Worm (Caenorhabditis elegans): Measurements from ENCODE around the gene clec-40.

The clec-40 gene

ce11 chrV:16838435-16838834, 2.4 kb downstream of the clec-40 start:
- no peak for TF ChIP-seq cog-1 (tag; optimal IDR thresholded peaks at IDR 0.05)
- TF ChIP-seq tab-1 (GFP tag; IDR thresholded peaks at IDR 0.05): no peak

DNA sequence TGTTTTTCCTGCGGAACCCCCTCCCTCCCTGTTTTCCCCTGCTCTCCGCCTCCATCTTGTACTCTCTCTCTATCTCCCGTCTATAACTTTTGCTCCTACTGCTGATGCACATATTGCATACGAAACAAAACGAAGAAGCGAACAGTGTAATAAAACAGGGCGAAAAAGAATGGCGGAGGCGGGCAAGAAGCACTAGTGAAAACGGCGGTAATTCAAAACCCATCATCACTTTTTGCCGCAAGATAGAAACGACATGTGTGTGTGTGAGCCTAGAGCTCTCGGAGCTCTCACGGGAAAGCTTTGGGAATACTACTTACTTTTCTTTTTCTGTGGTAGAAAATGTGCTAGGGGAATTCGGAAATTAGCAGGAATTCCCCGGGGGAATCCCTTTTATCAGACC, 4.8 kb downstream of the clec-40 start:
- TF ChIP-seq ref-1 (GFP tag; conservative IDR thresholded peaks at IDR 0.05) (no peak), med-1 (GFP tag; optimal IDR thresholded peaks at IDR 0.05; ENCODE audit: insufficient read depth) (no peak), ztf-23 (GFP tag; IDR thresholded peaks at IDR 0.05) (no peak), tab-1 (GFP tag; IDR thresholded peaks at IDR 0.05) (no peak), cog-1 (tag; optimal IDR thresholded peaks at IDR 0.05) (no peak)

- TF ChIP-seq cog-1 (tag; optimal IDR thresholded peaks at IDR 0.05) (no peak), klf-2 (GFP tag; conservative IDR thresholded peaks at IDR 0.05) (no peak), tab-1 (GFP tag; IDR thresholded peaks at IDR 0.05) (no peak), T22C8.4 (GFP tag; IDR thresholded peaks at IDR 0.05) (no peak), ref-1 (GFP tag; conservative IDR thresholded peaks at IDR 0.05) (no peak), med-1 (GFP tag; optimal IDR thresholded peaks at IDR 0.05; ENCODE audit: insufficient read depth) (no peak), ztf-29 (GFP tag; IDR thresholded peaks at IDR 0.05) (no peak), flt-1 (GFP tag; IDR thresholded peaks at IDR 0.05) (no peak), ztf-23 (GFP tag; IDR thresholded peaks at IDR 0.05) (no peak)
Measured at ce11 chrV:16834989-16835388, 5.9 kb downstream of the clec-40 start, which contains the start of gene tni-3. Gene tni-3, minus strand, starts transcription at chrV:16835128.

DNA sequence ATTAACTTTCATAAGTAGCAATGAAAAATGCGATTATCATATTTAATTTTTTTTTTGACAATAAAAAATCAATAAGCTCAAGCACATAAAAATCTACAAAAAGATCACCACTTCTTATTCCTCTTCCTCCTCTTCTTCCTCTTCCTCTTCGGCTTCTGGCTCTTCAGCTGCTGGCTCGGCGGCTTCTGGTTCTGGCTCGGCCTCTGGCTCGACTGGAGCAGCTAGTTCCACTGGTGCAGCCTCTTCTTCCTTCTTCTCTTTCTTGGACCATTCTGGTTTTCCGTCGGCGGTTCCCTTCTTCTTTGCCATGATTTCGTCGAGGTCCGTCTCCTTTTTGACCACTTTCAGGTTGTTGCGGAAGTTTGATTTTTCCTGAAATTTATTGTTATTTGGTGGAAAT, 7.2 kb downstream of the clec-40 start:
- no peak for TF ChIP-seq flt-1 (GFP tag; IDR thresholded peaks at IDR 0.05)
- no peak for TF ChIP-seq ref-1 (GFP tag; conservative IDR thresholded peaks at IDR 0.05)
- TF ChIP-seq ztf-29 (GFP tag; IDR thresholded peaks at IDR 0.05): no peak
- TF ChIP-seq T22C8.4 (GFP tag; IDR thresholded peaks at IDR 0.05): no peak
- TF ChIP-seq ztf-23 (GFP tag; IDR thresholded peaks at IDR 0.05): no peak
- TF ChIP-seq tab-1 (GFP tag; IDR thresholded peaks at IDR 0.05): no peak
- no peak for TF ChIP-seq klf-2 (GFP tag; conservative IDR thresholded peaks at IDR 0.05)
- no peak for TF ChIP-seq cog-1 (tag; optimal IDR thresholded peaks at IDR 0.05)

DNA sequence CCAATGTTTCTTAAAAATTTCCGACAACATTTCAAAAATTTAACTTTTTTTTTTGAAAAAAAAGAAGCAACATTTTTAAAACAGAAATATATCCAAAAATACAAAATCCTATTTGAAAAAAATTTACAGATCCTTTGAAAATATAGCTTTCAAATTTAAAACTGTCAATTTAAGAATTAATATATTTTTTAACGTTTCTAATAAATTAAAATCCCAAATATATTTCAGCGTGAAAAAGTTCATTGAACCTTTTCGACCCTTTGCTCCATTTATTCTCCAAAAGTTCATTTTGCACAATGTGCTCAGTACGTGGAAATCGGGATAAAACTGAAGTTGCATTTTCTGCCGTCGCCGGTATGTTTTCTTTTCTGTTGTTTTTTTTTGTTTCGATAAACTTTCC, 8.0 kb downstream of the clec-40 start, which contains the start of gene phy-3:
phy-3 (plus strand) TSS at position 301 of the 400 bp plus-strand sequence.
- TF ChIP-seq med-1 (GFP tag; optimal IDR thresholded peaks at IDR 0.05; ENCODE audit: insufficient read depth): no peak
- no peak for TF ChIP-seq flt-1 (GFP tag; IDR thresholded peaks at IDR 0.05)
- no peak for TF ChIP-seq cog-1 (tag; optimal IDR thresholded peaks at IDR 0.05)
- no peak for TF ChIP-seq tab-1 (GFP tag; IDR thresholded peaks at IDR 0.05)
- no peak for TF ChIP-seq T22C8.4 (GFP tag; IDR thresholded peaks at IDR 0.05)
- TF ChIP-seq ztf-23 (GFP tag; IDR thresholded peaks at IDR 0.05): no peak
- TF ChIP-seq ztf-29 (GFP tag; IDR thresholded peaks at IDR 0.05): no peak
- no peak for TF ChIP-seq ref-1 (GFP tag; conservative IDR thresholded peaks at IDR 0.05)
- no peak for TF ChIP-seq klf-2 (GFP tag; conservative IDR thresholded peaks at IDR 0.05)

DNA sequence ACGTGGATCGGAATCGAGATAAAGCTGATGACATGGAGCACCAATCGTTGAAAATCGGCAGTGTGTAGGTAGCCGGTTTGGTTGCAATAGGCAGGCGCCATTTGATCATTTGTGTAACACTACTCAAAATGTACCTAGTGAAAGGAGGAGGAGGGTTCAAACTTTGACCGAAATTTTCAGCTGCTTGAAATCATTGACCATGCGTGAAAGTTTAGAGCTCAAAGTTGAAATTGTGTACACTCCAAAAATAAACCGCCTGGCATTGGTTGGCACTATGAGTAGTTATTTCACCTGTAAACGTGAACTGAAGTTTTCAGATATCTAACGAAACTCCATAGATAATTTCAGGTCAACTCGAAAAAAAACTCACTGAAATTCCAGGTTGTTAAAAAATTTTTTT, 8.9 kb downstream of the clec-40 start, which contains the start of gene srh-215:
srh-215 (minus strand) TSS at position 101 of the 400 bp plus-strand sequence.
- TF ChIP-seq ztf-29 (GFP tag; IDR thresholded peaks at IDR 0.05) (no peak), cog-1 (tag; optimal IDR thresholded peaks at IDR 0.05) (no peak), med-1 (GFP tag; optimal IDR thresholded peaks at IDR 0.05; ENCODE audit: insufficient read depth) (no peak), tab-1 (GFP tag; IDR thresholded peaks at IDR 0.05) (no peak), ref-1 (GFP tag; conservative IDR thresholded peaks at IDR 0.05) (no peak), flt-1 (GFP tag; IDR thresholded peaks at IDR 0.05) (no peak), klf-2 (GFP tag; conservative IDR thresholded peaks at IDR 0.05) (no peak), T22C8.4 (GFP tag; IDR thresholded peaks at IDR 0.05) (no peak), ztf-23 (GFP tag; IDR thresholded peaks at IDR 0.05) (no peak)

DNA sequence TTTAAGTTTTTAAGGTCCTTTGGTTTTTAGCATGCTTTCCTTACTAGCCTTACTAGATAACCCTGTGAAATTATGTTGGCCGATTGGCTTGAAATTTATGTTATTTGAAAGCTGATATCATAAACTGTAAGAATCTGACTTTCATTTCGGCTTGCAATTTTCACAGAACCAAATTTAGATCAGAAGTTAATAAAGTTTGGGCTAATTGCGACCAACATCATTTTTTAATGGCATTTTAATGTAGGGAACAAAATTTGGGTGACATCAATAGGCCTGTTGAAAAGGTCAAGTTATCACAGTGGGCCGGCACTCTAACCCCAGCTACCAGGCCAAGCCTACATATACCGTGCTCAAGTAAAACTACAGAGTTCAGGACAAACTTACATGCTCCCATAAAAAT, 9.6 kb downstream of the clec-40 start:
- no peak for TF ChIP-seq klf-2 (GFP tag; conservative IDR thresholded peaks at IDR 0.05)
- TF ChIP-seq tab-1 (GFP tag; IDR thresholded peaks at IDR 0.05): no peak
- no peak for TF ChIP-seq ztf-23 (GFP tag; IDR thresholded peaks at IDR 0.05)
- no peak for TF ChIP-seq flt-1 (GFP tag; IDR thresholded peaks at IDR 0.05)
- TF ChIP-seq ref-1 (GFP tag; conservative IDR thresholded peaks at IDR 0.05): no peak
- no peak for TF ChIP-seq cog-1 (tag; optimal IDR thresholded peaks at IDR 0.05)
- no peak for TF ChIP-seq med-1 (GFP tag; optimal IDR thresholded peaks at IDR 0.05; ENCODE audit: insufficient read depth)
- no peak for TF ChIP-seq ztf-29 (GFP tag; IDR thresholded peaks at IDR 0.05)
- no peak for TF ChIP-seq T22C8.4 (GFP tag; IDR thresholded peaks at IDR 0.05)

- TF ChIP-seq T22C8.4 (GFP tag; IDR thresholded peaks at IDR 0.05): no peak
- no peak for TF ChIP-seq ztf-23 (GFP tag; IDR thresholded peaks at IDR 0.05)
- no peak for TF ChIP-seq med-1 (GFP tag; optimal IDR thresholded peaks at IDR 0.05; ENCODE audit: insufficient read depth)
- no peak for TF ChIP-seq flt-1 (GFP tag; IDR thresholded peaks at IDR 0.05)
- TF ChIP-seq ref-1 (GFP tag; conservative IDR thresholded peaks at IDR 0.05): no peak
- TF ChIP-seq tab-1 (GFP tag; IDR thresholded peaks at IDR 0.05): no peak
- TF ChIP-seq klf-2 (GFP tag; conservative IDR thresholded peaks at IDR 0.05): no peak
- no peak for TF ChIP-seq cog-1 (tag; optimal IDR thresholded peaks at IDR 0.05)
- no peak for TF ChIP-seq ztf-29 (GFP tag; IDR thresholded peaks at IDR 0.05)
Measured at ce11 chrV:16829396-16829795, 11.5 kb downstream of the clec-40 start, which contains the start of gene srh-214. Gene srh-214, minus strand, starts transcription at chrV:16829755.

- TF ChIP-seq med-1 (GFP tag; optimal IDR thresholded peaks at IDR 0.05; ENCODE audit: insufficient read depth): no peak
- TF ChIP-seq ref-1 (GFP tag; conservative IDR thresholded peaks at IDR 0.05): no peak
- TF ChIP-seq cog-1 (tag; optimal IDR thresholded peaks at IDR 0.05): no peak
- TF ChIP-seq ztf-23 (GFP tag; IDR thresholded peaks at IDR 0.05): no peak
- no peak for TF ChIP-seq ztf-29 (GFP tag; IDR thresholded peaks at IDR 0.05)
- no peak for TF ChIP-seq klf-2 (GFP tag; conservative IDR thresholded peaks at IDR 0.05)
Measured at ce11 chrV:16827485-16827884, 13.4 kb downstream of the clec-40 start, which contains the start of gene srh-216. Gene srh-216, minus strand, starts transcription at chrV:16827585.

DNA sequence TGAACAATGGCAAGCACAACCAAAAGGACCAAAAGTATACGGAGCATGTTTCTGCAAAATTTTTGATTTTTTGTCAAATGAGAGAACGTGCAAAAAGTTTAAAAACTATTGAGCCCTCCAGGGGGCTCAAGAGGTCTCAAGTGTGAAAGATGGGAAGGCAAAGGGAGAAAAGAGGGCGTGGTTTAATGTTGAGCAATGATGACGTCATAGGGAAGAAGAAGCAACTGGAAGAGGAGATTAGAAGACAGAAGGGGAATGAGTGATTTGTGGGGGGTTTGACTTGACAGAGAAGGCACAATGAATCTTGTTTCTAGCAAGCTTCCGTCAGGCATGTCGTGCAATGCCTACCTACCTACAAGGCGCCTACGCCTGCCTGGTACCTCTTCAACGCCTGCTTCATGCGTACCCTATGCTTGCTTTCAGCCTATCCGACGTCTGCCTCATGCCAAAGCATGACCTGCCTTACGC, 19.6 kb downstream of the clec-40 start, which contains the start of gene T20B3.14:
T20B3.14 (minus strand) TSS at position 51 of the 468 bp plus-strand sequence.
- TF ChIP-seq ref-1 (GFP tag; conservative IDR thresholded peaks at IDR 0.05): no peak

Measured in whole organism, midembryonic.